ENCODE assay signal across 5 fruit fly cellular contexts in the genomic region with DNA sequence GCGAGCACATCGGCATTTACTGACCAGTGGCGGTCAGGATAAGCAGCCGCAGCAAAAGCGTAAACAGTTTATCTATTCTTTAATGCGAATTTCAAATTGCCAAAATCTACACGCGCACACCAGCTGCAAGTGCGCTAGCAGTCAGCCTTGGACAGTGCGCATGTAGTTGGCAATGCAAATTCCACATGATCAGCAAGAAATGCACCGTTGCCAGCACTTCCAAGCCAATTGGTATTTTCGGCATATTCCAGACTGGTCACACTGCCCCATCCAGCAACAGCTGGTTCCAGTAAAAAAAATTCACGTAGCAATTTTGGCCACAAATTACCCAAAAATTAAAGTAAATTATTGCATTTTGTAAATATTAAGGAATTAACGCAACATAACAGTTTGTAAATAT.
TF ChIP-seq lines count a peak whose summit lies in the region.

No protein-coding gene starts in this region.

- TF ChIP-seq CTCF in S2 (optimal IDR thresholded peaks at IDR 0.05; lab: Kevin White, UChicago): peak; percentile 51 to 64
- peak; percentile 52 for TF ChIP-seq CTCF in whole organism, embryonic (GFP tag; optimal IDR thresholded peaks at IDR 0.05; lab: Kevin White, UChicago)

TF ChIP-seq in whole organism, adult, 20 proteins besides CTCF, POLR2A, EP300 and RAD21:
- no peak for TF ChIP-seq CG33017 (tag; optimal IDR thresholded peaks at IDR 0.05; lab: Kevin White, UChicago)
- peak; percentile 5 for TF ChIP-seq CG14711 (tag; optimal IDR thresholded peaks at IDR 0.05; lab: Kevin White, UChicago)
- no peak for TF ChIP-seq CG7045 (GFP tag; optimal IDR thresholded peaks at IDR 0.05; lab: Kevin White, UChicago)
- TF ChIP-seq Hr96 (GFP tag; optimal IDR thresholded peaks at IDR 0.05; lab: Kevin White, UChicago): no peak
- TF ChIP-seq Mnt (GFP tag; optimal IDR thresholded peaks at IDR 0.05; lab: Kevin White, UChicago): peak; percentile 78
- TF ChIP-seq bab1 (GFP tag; optimal IDR thresholded peaks at IDR 0.05; lab: Kevin White, UChicago): no peak
- TF ChIP-seq CG5204 (GFP tag; optimal IDR thresholded peaks at IDR 0.05; lab: Kevin White, UChicago): no peak
- peak in 1 of 2 experiments; percentile 32 for TF ChIP-seq cnc (optimal IDR thresholded peaks at IDR 0.05; lab: Kevin White, UChicago)
- TF ChIP-seq Crg-1 (GFP tag; optimal IDR thresholded peaks at IDR 0.05; lab: Kevin White, UChicago): peak; percentile 33
- TF ChIP-seq CG1620 (GFP tag; optimal IDR thresholded peaks at IDR 0.05; lab: Kevin White, UChicago): peak; percentile 30
- TF ChIP-seq tj (GFP tag; optimal IDR thresholded peaks at IDR 0.05; lab: Kevin White, UChicago): peak; percentile 100
- no peak for TF ChIP-seq CG12768 (GFP tag; optimal IDR thresholded peaks at IDR 0.05; lab: Kevin White, UChicago)
- TF ChIP-seq cic (GFP tag; optimal IDR thresholded peaks at IDR 0.05; lab: Kevin White, UChicago): no peak
- TF ChIP-seq toe (GFP tag; optimal IDR thresholded peaks at IDR 0.05; lab: Kevin White, UChicago): no peak
- no peak for TF ChIP-seq CG11617 (GFP tag; optimal IDR thresholded peaks at IDR 0.05; lab: Kevin White, UChicago)
- TF ChIP-seq kay (GFP tag; lab: Kevin White, UChicago; ENCODE audit: borderline replicate concordance): no peak
- TF ChIP-seq CG7101 (tag; optimal IDR thresholded peaks at IDR 0.05; lab: Kevin White, UChicago): no peak
- peak; percentile 44 for TF ChIP-seq pad (GFP tag; optimal IDR thresholded peaks at IDR 0.05; lab: Kevin White, UChicago)
- no peak for TF ChIP-seq Clk (GFP tag; optimal IDR thresholded peaks at IDR 0.05; lab: Kevin White, UChicago)
- peak; percentile 63 for TF ChIP-seq ovo (GFP tag; optimal IDR thresholded peaks at IDR 0.05; lab: Kevin White, UChicago)

TF ChIP-seq in whole organism, embryonic, 481 proteins besides CTCF, POLR2A, EP300 and RAD21 (continues in another document):
- no peak for TF ChIP-seq CG15011 (GFP tag; optimal IDR thresholded peaks at IDR 0.05; lab: Kevin White, UChicago)
- TF ChIP-seq CG15269 (tag; optimal IDR thresholded peaks at IDR 0.05; lab: Kevin White, UChicago): no peak
- no peak for TF ChIP-seq lab (GFP tag; optimal IDR thresholded peaks at IDR 0.05; lab: Kevin White, UChicago)
- TF ChIP-seq CG17802 (tag; optimal IDR thresholded peaks at IDR 0.05; lab: Kevin White, UChicago): no peak
- TF ChIP-seq Dip2 (GFP tag; IDR thresholded peaks at IDR 0.05; lab: Robert Waterston, UW): no peak
- TF ChIP-seq Rfx (GFP tag; IDR thresholded peaks at IDR 0.05; lab: Robert Waterston, UW): no peak
- TF ChIP-seq GATAe (GFP tag; conservative IDR thresholded peaks at IDR 0.05; lab: Robert Waterston, UW): no peak
- no peak for TF ChIP-seq CG1647 (GFP tag; optimal IDR thresholded peaks at IDR 0.05; lab: Kevin White, UChicago)
- no peak for TF ChIP-seq tx (GFP tag; optimal IDR thresholded peaks at IDR 0.05; lab: Kevin White, UChicago)
- peak; percentile 41 for TF ChIP-seq ftz-f1 (GFP tag; optimal IDR thresholded peaks at IDR 0.05; lab: Kevin White, UChicago)
- TF ChIP-seq tap (tag; optimal IDR thresholded peaks at IDR 0.05; lab: Kevin White, UChicago): no peak
- peak; percentile 21 for TF ChIP-seq CG12391 (tag; optimal IDR thresholded peaks at IDR 0.05; lab: Kevin White, UChicago)
- TF ChIP-seq oc (tag; optimal IDR thresholded peaks at IDR 0.05; lab: Kevin White, UChicago): peak; percentile 33
- TF ChIP-seq ara (GFP tag; IDR thresholded peaks at IDR 0.05; lab: Robert Waterston, UW): no peak
- no peak for TF ChIP-seq slou (GFP tag; optimal IDR thresholded peaks at IDR 0.05; lab: Kevin White, UChicago)
- TF ChIP-seq CG13287 (GFP tag; IDR thresholded peaks at IDR 0.05; lab: Robert Waterston, UW; ENCODE audit: partially characterized antibody): no peak
- no peak for TF ChIP-seq Atf-2 (GFP tag; optimal IDR thresholded peaks at IDR 0.05; lab: Kevin White, UChicago)
- TF ChIP-seq dmrt11E (tag; optimal IDR thresholded peaks at IDR 0.05; lab: Kevin White, UChicago): peak; percentile 11
- no peak for TF ChIP-seq CG11247 (GFP tag; IDR thresholded peaks at IDR 0.05; lab: Robert Waterston, UW)
- TF ChIP-seq dm (GFP tag; optimal IDR thresholded peaks at IDR 0.05; lab: Kevin White, UChicago): peak; percentile 90
- no peak for TF ChIP-seq eve (GFP tag; optimal IDR thresholded peaks at IDR 0.05; lab: Kevin White, UChicago)
- no peak for TF ChIP-seq zfh1 (GFP tag; IDR thresholded peaks at IDR 0.05; lab: Robert Waterston, UW)
- TF ChIP-seq CG10431 (GFP tag; optimal IDR thresholded peaks at IDR 0.05; lab: Kevin White, UChicago): no peak
- TF ChIP-seq CG1792 (GFP tag; optimal IDR thresholded peaks at IDR 0.05; lab: Kevin White, UChicago): peak; percentile 4

TF ChIP-seq in whole organism, prepupa, 60 proteins besides CTCF, POLR2A, EP300 and RAD21 (continues in another document):
- TF ChIP-seq CG3032 (tag; optimal IDR thresholded peaks at IDR 0.05; lab: Kevin White, UChicago): peak; percentile 1
- no peak for TF ChIP-seq achi (GFP tag; optimal IDR thresholded peaks at IDR 0.05; lab: Kevin White, UChicago)
- no peak for TF ChIP-seq Sox15 (GFP tag; optimal IDR thresholded peaks at IDR 0.05; lab: Kevin White, UChicago)
- no peak for TF ChIP-seq cyc (GFP tag; optimal IDR thresholded peaks at IDR 0.05; lab: Kevin White, UChicago)
- TF ChIP-seq Eip93F (GFP tag; optimal IDR thresholded peaks at IDR 0.05; lab: Kevin White, UChicago): no peak
- peak; percentile 4 for TF ChIP-seq Sox14 (GFP tag; optimal IDR thresholded peaks at IDR 0.05; lab: Kevin White, UChicago)
- TF ChIP-seq net (GFP tag; optimal IDR thresholded peaks at IDR 0.05; lab: Kevin White, UChicago): no peak
- no peak for TF ChIP-seq CG32006 (GFP tag; optimal IDR thresholded peaks at IDR 0.05; lab: Kevin White, UChicago)
- TF ChIP-seq Eip78C (GFP tag; lab: Kevin White, UChicago): peak; percentile 0
- TF ChIP-seq CG6854 (GFP tag; optimal IDR thresholded peaks at IDR 0.05; lab: Kevin White, UChicago): no peak
- TF ChIP-seq CG9139 (GFP tag; optimal IDR thresholded peaks at IDR 0.05; lab: Kevin White, UChicago): no peak
- no peak for TF ChIP-seq fd85E (GFP tag; optimal IDR thresholded peaks at IDR 0.05; lab: Kevin White, UChicago)
- TF ChIP-seq fd59A (GFP tag; optimal IDR thresholded peaks at IDR 0.05; lab: Kevin White, UChicago): no peak
- TF ChIP-seq CG6792 (GFP tag; optimal IDR thresholded peaks at IDR 0.05; lab: Kevin White, UChicago): no peak
- TF ChIP-seq CG1621 (tag; optimal IDR thresholded peaks at IDR 0.05; lab: Kevin White, UChicago): no peak
- no peak for TF ChIP-seq salr (GFP tag; optimal IDR thresholded peaks at IDR 0.05; lab: Kevin White, UChicago)
- TF ChIP-seq topi (GFP tag; optimal IDR thresholded peaks at IDR 0.05; lab: Kevin White, UChicago): no peak
- TF ChIP-seq esn (GFP tag; optimal IDR thresholded peaks at IDR 0.05; lab: Kevin White, UChicago): peak; percentile 14
- TF ChIP-seq acj6 (GFP tag; optimal IDR thresholded peaks at IDR 0.05; lab: Kevin White, UChicago): no peak
- no peak for TF ChIP-seq CG11294 (GFP tag; IDR thresholded peaks at IDR 0.05; lab: Robert Waterston, UW)
- no peak for TF ChIP-seq Hr4 (GFP tag; optimal IDR thresholded peaks at IDR 0.05; lab: Kevin White, UChicago)
- TF ChIP-seq Ets21C (GFP tag; optimal IDR thresholded peaks at IDR 0.05; lab: Kevin White, UChicago): no peak
- TF ChIP-seq eg (GFP tag; IDR thresholded peaks at IDR 0.05; lab: Robert Waterston, UW): no peak
- TF ChIP-seq svp (GFP tag; lab: Kevin White, UChicago): no peak
- TF ChIP-seq Hr39 (GFP tag; optimal IDR thresholded peaks at IDR 0.05; lab: Kevin White, UChicago): peak; percentile 5
- no peak for TF ChIP-seq Lpt (GFP tag; optimal IDR thresholded peaks at IDR 0.05; lab: Kevin White, UChicago)

TF ChIP-seq in whole organism, wandering third instar larva, 38 proteins besides CTCF, POLR2A, EP300 and RAD21:
- no peak for TF ChIP-seq woc (GFP tag; optimal IDR thresholded peaks at IDR 0.05; lab: Kevin White, UChicago)
- no peak for TF ChIP-seq Abd-B (GFP tag; optimal IDR thresholded peaks at IDR 0.05; lab: Kevin White, UChicago)
- no peak for TF ChIP-seq brk (GFP tag; optimal IDR thresholded peaks at IDR 0.05; lab: Kevin White, UChicago)
- TF ChIP-seq pan (optimal IDR thresholded peaks at IDR 0.05; lab: Kevin White, UChicago): no peak
- no peak for TF ChIP-seq usp (GFP tag; optimal IDR thresholded peaks at IDR 0.05; lab: Kevin White, UChicago)
- no peak for TF ChIP-seq ey (GFP tag; optimal IDR thresholded peaks at IDR 0.05; lab: Kevin White, UChicago)
- peak; percentile 5 for TF ChIP-seq h (GFP tag; optimal IDR thresholded peaks at IDR 0.05; lab: Kevin White, UChicago)
- no peak for TF ChIP-seq Hr83 (GFP tag; optimal IDR thresholded peaks at IDR 0.05; lab: Kevin White, UChicago; ENCODE audit: poor library complexity, severe bottlenecking)
- TF ChIP-seq foxo (GFP tag; optimal IDR thresholded peaks at IDR 0.05; lab: Kevin White, UChicago): peak in 1 of 2 experiments; percentile 14
- no peak for TF ChIP-seq psq (GFP tag; optimal IDR thresholded peaks at IDR 0.05; lab: Kevin White, UChicago)
- no peak for TF ChIP-seq Jra (GFP tag; optimal IDR thresholded peaks at IDR 0.05; lab: Kevin White, UChicago)
- peak; percentile 73 for TF ChIP-seq Myc (optimal IDR thresholded peaks at IDR 0.05; lab: Kevin White, UChicago)
- TF ChIP-seq rgr (GFP tag; optimal IDR thresholded peaks at IDR 0.05; lab: Kevin White, UChicago): peak; percentile 36
- TF ChIP-seq jim (GFP tag; optimal IDR thresholded peaks at IDR 0.05; lab: Kevin White, UChicago): no peak
- TF ChIP-seq sage (GFP tag; optimal IDR thresholded peaks at IDR 0.05; lab: Kevin White, UChicago): no peak
- no peak for TF ChIP-seq dmrt93B (GFP tag; optimal IDR thresholded peaks at IDR 0.05; lab: Kevin White, UChicago)
- peak; percentile 86 for TF ChIP-seq Dif (GFP tag; optimal IDR thresholded peaks at IDR 0.05; lab: Kevin White, UChicago; ENCODE audit: partially characterized antibody)
- TF ChIP-seq HLH106 (tag; optimal IDR thresholded peaks at IDR 0.05; lab: Kevin White, UChicago): peak; percentile 30
- TF ChIP-seq Vsx2 (GFP tag; optimal IDR thresholded peaks at IDR 0.05; lab: Kevin White, UChicago; ENCODE audit: partially characterized antibody): peak; percentile 76
- no peak for TF ChIP-seq Rel (GFP tag; optimal IDR thresholded peaks at IDR 0.05; lab: Kevin White, UChicago)
- TF ChIP-seq Rel (tag; optimal IDR thresholded peaks at IDR 0.05; lab: Kevin White, UChicago): peak; percentile 39
- no peak for TF ChIP-seq CG32264 (GFP tag; optimal IDR thresholded peaks at IDR 0.05; lab: Kevin White, UChicago)
- TF ChIP-seq Hnf4 (GFP tag; optimal IDR thresholded peaks at IDR 0.05; lab: Kevin White, UChicago): no peak
- TF ChIP-seq N (GFP tag; optimal IDR thresholded peaks at IDR 0.05; lab: Kevin White, UChicago): no peak
- no peak for TF ChIP-seq Hr78 (GFP tag; optimal IDR thresholded peaks at IDR 0.05; lab: Kevin White, UChicago)
- TF ChIP-seq dl (GFP tag; optimal IDR thresholded peaks at IDR 0.05; lab: Kevin White, UChicago; ENCODE audit: insufficient read depth in 1 of 2, partially characterized antibody in 2 of 2): peak; percentile 68 to 71
- TF ChIP-seq OdsH (GFP tag; optimal IDR thresholded peaks at IDR 0.05; lab: Kevin White, UChicago): no peak
- TF ChIP-seq CG9705 (GFP tag; optimal IDR thresholded peaks at IDR 0.05; lab: Kevin White, UChicago): no peak
TF ChIP-seq in whole organism, wandering third instar larva: peak in this region for 9.
